Worm (Caenorhabditis elegans): ENCODE measurements around the gene mltn-11.
"Not testable (repeated sequence)": the region's sequence is repeated elsewhere in the genome, so short reads cannot be mapped to it uniquely, and the experiment has no call there.

mltn-11 gene

DNA sequence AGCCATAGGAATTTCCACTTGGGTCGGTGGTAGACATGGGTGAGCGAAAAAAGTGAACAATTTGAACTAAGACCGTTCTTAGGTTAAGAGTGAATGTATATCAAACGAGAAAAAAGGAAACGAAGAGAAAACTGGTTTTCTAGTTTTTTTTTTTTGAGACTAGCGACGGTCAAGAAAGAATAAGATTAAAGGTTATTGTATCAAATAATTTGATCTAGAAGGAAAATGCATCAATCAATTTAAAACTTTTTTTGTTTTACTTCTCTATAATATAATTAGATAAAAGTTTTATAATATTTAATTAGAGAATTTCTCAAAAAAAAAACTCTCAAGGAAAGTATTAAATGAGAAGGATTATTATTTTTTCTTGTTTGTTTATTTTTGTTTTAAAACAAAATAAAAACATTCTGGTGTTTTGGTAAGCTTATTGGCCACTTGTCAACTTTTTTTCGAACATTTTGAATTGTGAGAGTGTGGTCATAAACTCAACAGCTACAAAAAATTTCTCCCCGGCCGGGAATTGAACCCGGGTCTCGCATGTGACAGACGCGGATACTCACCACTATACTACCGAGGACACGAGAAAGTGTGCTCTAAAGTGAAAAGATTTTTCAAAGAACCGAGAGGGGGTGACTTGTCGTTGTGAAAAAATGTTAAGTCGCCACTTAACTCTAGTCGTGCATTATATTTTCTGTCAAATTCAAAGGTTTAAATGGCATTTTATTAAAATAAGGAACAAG, 9.4 kb downstream of the mltn-11 start, which contains the start of gene W06G6.17:
W06G6.17 (minus strand) TSS at position 51 of the 740 bp plus-strand sequence.
- TF ChIP-seq nhr-23 (tag; optimal IDR thresholded peaks at IDR 0.05) (no peak), alr-1 (tag; optimal IDR thresholded peaks at IDR 0.05) (no peak), Y55F3AM.14 (GFP tag; optimal IDR thresholded peaks at IDR 0.05) (no peak), mdl-1 (tag; optimal IDR thresholded peaks at IDR 0.05) (no peak), gmeb-1 (tag; optimal IDR thresholded peaks at IDR 0.05) (no peak), nhr-10 (tag; optimal IDR thresholded peaks at IDR 0.05) (no peak), blmp-1 (tag; optimal IDR thresholded peaks at IDR 0.05; ENCODE audit: insufficient read depth) (no peak), crh-2 (tag; optimal IDR thresholded peaks at IDR 0.05) (no peak)

DNA sequence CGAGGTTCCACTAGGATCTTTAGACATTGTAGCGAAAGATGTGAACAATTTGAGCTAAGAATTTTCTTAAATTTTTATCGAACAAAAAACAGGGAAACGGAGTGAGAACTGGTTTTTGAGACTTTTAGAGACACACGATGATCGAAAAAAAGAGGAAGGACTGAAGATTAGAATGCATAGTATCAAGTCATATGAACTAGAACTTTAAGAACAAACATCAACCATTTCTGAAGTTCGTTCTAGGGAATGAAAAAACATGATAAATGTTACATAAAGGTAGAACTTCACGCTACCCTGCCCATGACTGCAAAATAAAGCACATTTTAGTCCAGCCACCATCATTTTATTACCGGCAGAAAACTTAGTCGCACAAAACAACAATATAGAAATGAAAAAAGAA, 10.4 kb downstream of the mltn-11 start, which contains the start of gene W06G6.9:
W06G6.9 (minus strand) TSS at position 101 of the 400 bp plus-strand sequence.
- TF ChIP-seq C34F6.9 (tag; optimal IDR thresholded peaks at IDR 0.05) (no peak), ceh-16 (tag; optimal IDR thresholded peaks at IDR 0.05) (no peak), lsy-2 (tag; optimal IDR thresholded peaks at IDR 0.05) (no peak), sma-9 (GFP tag; optimal IDR thresholded peaks at IDR 0.05) (no peak), sma-9 (tag; optimal IDR thresholded peaks at IDR 0.05) (no peak), nhr-25 (tag; optimal IDR thresholded peaks at IDR 0.05) (no peak), snpc-4 (tag; optimal IDR thresholded peaks at IDR 0.05) (no peak), alr-1 (tag; optimal IDR thresholded peaks at IDR 0.05) (no peak)

DNA sequence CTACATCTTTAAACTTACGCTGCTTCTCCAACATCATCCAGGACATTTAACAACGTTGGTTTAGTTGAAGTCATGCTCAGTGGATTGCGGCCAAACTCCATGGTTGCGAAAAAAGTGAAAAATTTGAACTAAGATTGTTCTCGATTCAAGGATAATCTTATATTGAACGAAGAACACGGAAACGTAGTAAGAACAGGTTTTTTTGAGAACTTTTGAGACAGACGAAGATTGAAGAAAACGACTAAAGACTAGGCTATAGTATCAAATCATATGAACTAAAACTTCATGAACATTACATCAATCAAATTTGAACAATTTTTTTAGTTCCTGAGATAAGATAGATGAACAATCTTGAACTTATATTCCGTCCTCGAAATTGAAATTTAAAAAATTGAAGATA, 11.1 kb downstream of the mltn-11 start, which contains the start of gene W06G6.10:
W06G6.10 (minus strand) TSS at position 101 of the 400 bp plus-strand sequence.
- no peak for TF ChIP-seq sma-9 (GFP tag; optimal IDR thresholded peaks at IDR 0.05)
- no peak for TF ChIP-seq sma-9 (tag; optimal IDR thresholded peaks at IDR 0.05)
- TF ChIP-seq elt-1 (tag; optimal IDR thresholded peaks at IDR 0.05), result no peak
- no peak for TF ChIP-seq nhr-6 (tag; optimal IDR thresholded peaks at IDR 0.05)
- TF ChIP-seq R02D3.7 (tag; optimal IDR thresholded peaks at IDR 0.05), result no peak
- TF ChIP-seq sma-3 (GFP tag; optimal IDR thresholded peaks at IDR 0.05), result no peak
- no peak for TF ChIP-seq egl-27 (tag; optimal IDR thresholded peaks at IDR 0.05)
- no peak for TF ChIP-seq crh-2 (tag; optimal IDR thresholded peaks at IDR 0.05)
- no peak for TF ChIP-seq ama-1 (optimal IDR thresholded peaks at IDR 0.05)
- TF ChIP-seq lin-13 (GFP tag; optimal IDR thresholded peaks at IDR 0.05), result no peak
- no peak for TF ChIP-seq unc-39 (tag; optimal IDR thresholded peaks at IDR 0.05)
- no peak for TF ChIP-seq blmp-1 (tag; optimal IDR thresholded peaks at IDR 0.05; ENCODE audit: insufficient read depth)
- TF ChIP-seq Y55F3AM.14 (GFP tag; optimal IDR thresholded peaks at IDR 0.05), result no peak
- TF ChIP-seq nhr-23 (tag; optimal IDR thresholded peaks at IDR 0.05), result no peak

DNA sequence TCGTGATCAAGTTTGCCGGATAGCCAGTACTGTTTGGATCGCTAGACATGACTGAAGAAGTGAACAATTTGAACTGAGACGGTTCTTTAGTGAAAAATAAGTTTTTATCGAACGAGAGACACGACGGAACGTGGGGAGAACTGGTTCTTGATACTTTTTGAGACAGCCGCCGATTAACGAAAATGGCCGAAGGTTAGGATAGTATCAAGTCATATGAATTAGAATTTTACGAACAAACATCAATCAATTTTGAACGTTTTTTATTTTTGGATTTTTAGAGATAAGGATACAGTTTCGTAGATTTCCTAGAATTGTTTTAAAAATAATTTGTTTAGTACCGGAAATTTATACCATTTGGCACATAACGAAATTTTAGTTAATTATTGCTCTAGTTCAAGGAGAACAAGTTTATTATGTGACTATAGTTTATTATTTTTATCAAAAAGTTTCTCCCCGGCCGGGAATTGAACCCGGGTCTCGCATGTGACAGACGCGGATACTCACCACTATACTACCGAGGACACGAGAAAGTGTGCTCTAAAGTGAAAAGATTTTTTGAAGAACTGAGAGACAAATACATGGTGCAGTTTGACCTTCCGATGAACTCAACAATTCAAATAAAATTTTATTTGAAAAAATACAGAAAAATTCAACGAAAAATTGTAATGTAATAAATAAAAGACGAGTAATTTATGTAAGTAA, 12.5 kb downstream of the mltn-11 start, which contains the start of gene W06G6.20:
W06G6.20 (minus strand) TSS at position 51 of the 702 bp plus-strand sequence.
- no peak for TF ChIP-seq elt-1 (tag; optimal IDR thresholded peaks at IDR 0.05)
- no peak for TF ChIP-seq lsy-2 (tag; optimal IDR thresholded peaks at IDR 0.05)
- no peak for TF ChIP-seq R02D3.7 (tag; optimal IDR thresholded peaks at IDR 0.05)
- TF ChIP-seq nhr-129 (tag; optimal IDR thresholded peaks at IDR 0.05), result no peak

DNA sequence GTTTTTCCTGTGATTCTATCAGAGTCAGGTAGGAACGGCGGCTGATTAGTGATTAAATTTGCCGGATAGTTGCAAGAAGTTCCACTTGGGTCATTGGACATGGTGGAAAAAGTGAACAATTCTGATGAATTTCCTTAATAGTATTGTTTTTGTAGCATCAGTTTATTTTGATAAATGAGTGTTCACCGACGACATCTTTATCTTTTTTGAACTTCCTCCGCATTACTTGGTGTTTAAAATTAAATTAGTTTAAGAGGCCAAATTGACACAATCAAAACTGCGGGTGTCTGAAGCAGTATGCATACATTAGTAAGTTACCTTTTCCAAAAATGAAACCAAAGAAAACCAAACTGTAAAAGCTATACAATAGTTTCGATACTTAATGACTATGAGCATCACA, 13.2 kb downstream of the mltn-11 start, which contains the start of gene W06G6.11:
W06G6.11 (minus strand) TSS at position 101 of the 400 bp plus-strand sequence.
- TF ChIP-seq C34F6.9, mdl-1, nhr-25 (tag; optimal IDR thresholded peaks at IDR 0.05): not testable (repeated sequence)

DNA sequence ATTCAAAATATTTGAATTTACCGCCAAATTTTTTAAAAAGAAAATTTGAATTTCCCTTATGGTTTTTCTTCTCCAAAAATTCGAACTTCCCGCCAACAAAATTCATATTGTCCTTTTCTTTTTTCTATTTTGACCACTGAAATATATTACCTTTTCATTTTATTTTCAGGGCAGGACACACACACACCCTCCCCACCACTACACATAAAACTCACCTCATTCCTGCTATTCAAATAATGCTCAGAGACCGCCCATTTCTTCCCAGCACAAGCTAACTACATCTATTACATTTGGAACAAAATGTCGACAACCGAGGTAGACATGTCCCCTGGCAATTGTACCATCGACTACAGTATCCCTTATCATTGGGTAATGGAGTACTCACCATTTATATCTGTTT, 18.3 kb downstream of the mltn-11 start, which contains the start of gene W06G6.15:
W06G6.15 (plus strand) TSS at position 301 of the 400 bp plus-strand sequence.
- TF ChIP-seq lin-39, snpc-4, nhr-11 (tag; optimal IDR thresholded peaks at IDR 0.05): not testable (repeated sequence)

DNA sequence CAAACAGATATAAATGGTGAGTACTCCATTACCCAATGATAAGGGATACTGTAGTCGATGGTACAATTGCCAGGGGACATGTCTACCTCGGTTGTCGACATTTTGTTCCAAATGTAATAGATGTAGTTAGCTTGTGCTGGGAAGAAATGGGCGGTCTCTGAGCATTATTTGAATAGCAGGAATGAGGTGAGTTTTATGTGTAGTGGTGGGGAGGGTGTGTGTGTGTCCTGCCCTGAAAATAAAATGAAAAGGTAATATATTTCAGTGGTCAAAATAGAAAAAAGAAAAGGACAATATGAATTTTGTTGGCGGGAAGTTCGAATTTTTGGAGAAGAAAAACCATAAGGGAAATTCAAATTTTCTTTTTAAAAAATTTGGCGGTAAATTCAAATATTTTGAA, 24.8 kb downstream of the mltn-11 start, which contains the start of gene Y70C5B.2:
Y70C5B.2 (minus strand) TSS at position 101 of the 400 bp plus-strand sequence.
- not testable (repeated sequence) for TF ChIP-seq nhr-6 (tag; optimal IDR thresholded peaks at IDR 0.05); elt-3 (tag; optimal IDR thresholded peaks at IDR 0.05); unc-62 (GFP tag; optimal IDR thresholded peaks at IDR 0.05)
